Fruit fly (Drosophila melanogaster) whole organism, pupa: Measurements from ENCODE around the gene CG14221.

Experiments used
- CG14655 ChIP-seq: fragments of 200-800 bp; sonication (Bioruptor generic); optimal IDR thresholded peaks from 3 replicates; lab custom pipeline; 2017; ENCODE audit warnings: mild to moderate bottlenecking, missing biosample characterization, missing genetic modification reagents, missing genetic modification characterization
- CG15710 ChIP-seq: fragments of 200-800 bp; sonication (Bioruptor generic); optimal IDR thresholded peaks from 2 replicates; lab custom pipeline; 2018; ENCODE audit warnings: missing biosample characterization, mild to moderate bottlenecking, missing genetic modification characterization, moderate library complexity
- CG32121 ChIP-seq: fragments of 200-800 bp; sonication (Bioruptor generic); IDR thresholded peaks from 2 replicates; pipeline ENCODE4 v1.3.6; 2022; ENCODE audit warnings: missing biosample characterization, missing genetic modification characterization
- CG4496 ChIP-seq: fragments of 200-800 bp; sonication (Bioruptor generic); IDR thresholded peaks from 3 replicates; pipeline ENCODE4 v1.3.6; 2022; ENCODE audit warnings: missing biosample characterization, missing genetic modification characterization
- CG9948 ChIP-seq: fragments of 200-800 bp; sonication (Bioruptor generic); optimal IDR thresholded peaks from 2 replicates; lab custom pipeline; 2018; ENCODE audit warnings: missing biosample characterization, mild to moderate bottlenecking, missing genetic modification characterization, moderate library complexity
- D1 ChIP-seq: fragments of 200-800 bp; sonication (Bioruptor generic); optimal IDR thresholded peaks from 2 replicates; lab custom pipeline; 2018; ENCODE audit warnings: missing biosample characterization, mild to moderate bottlenecking, missing genetic modification characterization, moderate library complexity
- EcR ChIP-seq: fragments of 200-800 bp; sonication (Bioruptor generic); optimal IDR thresholded peaks from 3 replicates; lab custom pipeline; 2019; ENCODE audit warnings: missing biosample characterization, missing genetic modification characterization, mild to moderate bottlenecking, moderate library complexity, missing genetic modification reagents
- Pif1A ChIP-seq: fragments of 200-800 bp; sonication (Bioruptor generic); optimal IDR thresholded peaks from 3 replicates; lab custom pipeline; 2016; ENCODE audit warnings: missing biosample characterization, missing genetic modification characterization
- Pif1B ChIP-seq: fragments of 200-800 bp; sonication (Bioruptor generic); optimal IDR thresholded peaks from 3 replicates; lab custom pipeline; 2016; ENCODE audit warnings: missing biosample characterization, missing genetic modification characterization
- Snoo ChIP-seq: fragments of 200-800 bp; sonication (Bioruptor generic); optimal IDR thresholded peaks from 3 replicates; lab custom pipeline; 2017; ENCODE audit warnings: missing biosample characterization, mild to moderate bottlenecking, missing genetic modification characterization, inconsistent platforms
- fd96Ca ChIP-seq: fragments of 200-800 bp; sonication (Bioruptor generic); IDR thresholded peaks from 3 replicates; pipeline ENCODE4 v1.3.6; 2022; ENCODE audit warnings: missing biosample characterization, missing genetic modification characterization
- gl ChIP-seq: fragments of 200-800 bp; sonication (Bioruptor generic); optimal IDR thresholded peaks from 2 replicates; lab custom pipeline; 2018; ENCODE audit warnings: missing biosample characterization, mild to moderate bottlenecking, missing genetic modification characterization

The CG14221 gene

dm6 chrX:19578908-19579647 is 42.0 kb downstream of the CG14221 start:
- no peak for TF ChIP-seq gl (tag; lab: Kevin White, UChicago)

- peak; percentile 53; the same call in 1 of the 2 replicates for TF ChIP-seq CG32121
- TF ChIP-seq CG9948, result no peak
- peak; percentile 59 for TF ChIP-seq EcR
These were observed 43.0 kb downstream of the CG14221 start for dm6 chrX:19577940-19578632.

dm6 chrX:19573687-19574086 is 47.4 kb downstream of the CG14221 start:
- TF ChIP-seq CG15710 (tag; lab: Kevin White, UChicago) (no peak), CG14655 (GFP tag; lab: Kevin White, UChicago) (no peak), CG4496 (no peak), Pif1A (GFP tag; lab: Kevin White, UChicago) (no peak), Snoo (tag; lab: Kevin White, UChicago) (no peak), Pif1B (no peak), fd96Ca (GFP tag; lab: Robert Waterston, UW) (no peak), EcR (no peak), D1 (no peak), CG32121 (no peak), gl (tag; lab: Kevin White, UChicago) (no peak)
- TF ChIP-seq, all 21 proteins: peak for 0
